3 fruit fly cellular contexts compared by ENCODE assay signal in genomic region chr3L:20981724-20982123, dm6.
TF ChIP-seq lines count a peak whose summit lies in the region.

No protein-coding gene starts in this region.

TF ChIP-seq in whole organism, prepupa, 60 proteins besides CTCF, POLR2A, EP300 and RAD21 (continues in another document):
- peak; percentile 36 for TF ChIP-seq lz (GFP tag; optimal IDR thresholded peaks at IDR 0.05; lab: Kevin White, UChicago)
- TF ChIP-seq Sox14 (GFP tag; optimal IDR thresholded peaks at IDR 0.05; lab: Kevin White, UChicago), result peak; percentile 14
- TF ChIP-seq esn (GFP tag; optimal IDR thresholded peaks at IDR 0.05; lab: Kevin White, UChicago), result peak; percentile 66
- TF ChIP-seq Ets96B (tag; optimal IDR thresholded peaks at IDR 0.05; lab: Kevin White, UChicago), result peak; percentile 32
- TF ChIP-seq Smox (GFP tag; optimal IDR thresholded peaks at IDR 0.05; lab: Kevin White, UChicago), result peak; percentile 17
- TF ChIP-seq Met (GFP tag; optimal IDR thresholded peaks at IDR 0.05; lab: Kevin White, UChicago), result peak; percentile 47
- peak; percentile 15 for TF ChIP-seq CG32006 (GFP tag; optimal IDR thresholded peaks at IDR 0.05; lab: Kevin White, UChicago)
- peak; percentile 12 for TF ChIP-seq acj6 (GFP tag; optimal IDR thresholded peaks at IDR 0.05; lab: Kevin White, UChicago)
- TF ChIP-seq CG10631 (GFP tag; optimal IDR thresholded peaks at IDR 0.05; lab: Kevin White, UChicago), result peak; percentile 50
- no peak for TF ChIP-seq CG16779 (tag; optimal IDR thresholded peaks at IDR 0.05; lab: Kevin White, UChicago)
- TF ChIP-seq OdsH (GFP tag; optimal IDR thresholded peaks at IDR 0.05; lab: Kevin White, UChicago), result peak; percentile 2
- peak; percentile 3 for TF ChIP-seq CG6808 (GFP tag; optimal IDR thresholded peaks at IDR 0.05; lab: Kevin White, UChicago)
- no peak for TF ChIP-seq CG6163 (GFP tag; IDR thresholded peaks at IDR 0.05; lab: Robert Waterston, UW)
- peak; percentile 19; the same call in 1 of the 3 replicates for TF ChIP-seq CG8119 (GFP tag; IDR thresholded peaks at IDR 0.05; lab: Robert Waterston, UW)
- peak; percentile 20 for TF ChIP-seq achi (GFP tag; optimal IDR thresholded peaks at IDR 0.05; lab: Kevin White, UChicago)
- peak; percentile 6 for TF ChIP-seq Ets21C (GFP tag; optimal IDR thresholded peaks at IDR 0.05; lab: Kevin White, UChicago)
- TF ChIP-seq CG3919 (GFP tag; optimal IDR thresholded peaks at IDR 0.05; lab: Kevin White, UChicago), result peak; percentile 20
- peak; percentile 27 for TF ChIP-seq CG3032 (tag; optimal IDR thresholded peaks at IDR 0.05; lab: Kevin White, UChicago)
- peak; percentile 5 for TF ChIP-seq cyc (GFP tag; optimal IDR thresholded peaks at IDR 0.05; lab: Kevin White, UChicago)
- peak; percentile 57 for TF ChIP-seq svp (GFP tag; lab: Kevin White, UChicago)
- TF ChIP-seq spab (GFP tag; optimal IDR thresholded peaks at IDR 0.05; lab: Kevin White, UChicago), result peak; percentile 16
- peak; percentile 25 for TF ChIP-seq CG31627 (GFP tag; optimal IDR thresholded peaks at IDR 0.05; lab: Kevin White, UChicago)
- TF ChIP-seq Sox102F (GFP tag; optimal IDR thresholded peaks at IDR 0.05; lab: Kevin White, UChicago), result peak; percentile 24
- peak; percentile 46 for TF ChIP-seq Eip75B (GFP tag; optimal IDR thresholded peaks at IDR 0.05; lab: Kevin White, UChicago)
- TF ChIP-seq Blimp-1 (GFP tag; optimal IDR thresholded peaks at IDR 0.05; lab: Kevin White, UChicago), result no peak
- peak; percentile 30 for TF ChIP-seq Hr39 (GFP tag; optimal IDR thresholded peaks at IDR 0.05; lab: Kevin White, UChicago)
- TF ChIP-seq CG15336 (GFP tag; IDR thresholded peaks at IDR 0.05; lab: Robert Waterston, UW), result 0 out of 2 replicates have a peak, but pooled peaks have one; percentile 17
- no peak for TF ChIP-seq fd85E (GFP tag; optimal IDR thresholded peaks at IDR 0.05; lab: Kevin White, UChicago)
- TF ChIP-seq CG6792 (GFP tag; optimal IDR thresholded peaks at IDR 0.05; lab: Kevin White, UChicago), result peak; percentile 10
- peak; percentile 37 for TF ChIP-seq topi (GFP tag; optimal IDR thresholded peaks at IDR 0.05; lab: Kevin White, UChicago)

TF ChIP-seq in whole organism, pupa, 21 proteins besides CTCF, POLR2A, EP300 and RAD21:
- TF ChIP-seq CG9948 (tag; optimal IDR thresholded peaks at IDR 0.05; lab: Kevin White, UChicago) (peak; percentile 30), D1 (tag; optimal IDR thresholded peaks at IDR 0.05; lab: Kevin White, UChicago) (no peak), CG8159 (tag; optimal IDR thresholded peaks at IDR 0.05; lab: Kevin White, UChicago) (peak; percentile 26), Pif1A (GFP tag; optimal IDR thresholded peaks at IDR 0.05; lab: Kevin White, UChicago) (peak; percentile 2), CG8301 (tag; optimal IDR thresholded peaks at IDR 0.05; lab: Kevin White, UChicago) (peak; percentile 42), CG15710 (tag; optimal IDR thresholded peaks at IDR 0.05; lab: Kevin White, UChicago) (peak; percentile 8), Pif1B (GFP tag; optimal IDR thresholded peaks at IDR 0.05; lab: Kevin White, UChicago) (peak; percentile 18), Ets98B (GFP tag; IDR thresholded peaks at IDR 0.05; lab: Robert Waterston, UW) (no peak), CG14655 (GFP tag; optimal IDR thresholded peaks at IDR 0.05; lab: Kevin White, UChicago) (peak; percentile 55), rn (GFP tag; IDR thresholded peaks at IDR 0.05; lab: Robert Waterston, UW) (0 out of 2 replicates have a peak, but pooled peaks have one; percentile 17), CG17806 (tag; optimal IDR thresholded peaks at IDR 0.05; lab: Kevin White, UChicago) (peak; percentile 26)
TF ChIP-seq in whole organism, pupa: peak in this region for 9.

TF ChIP-seq in whole organism, wandering third instar larva, 38 proteins besides CTCF, POLR2A, EP300 and RAD21:
- TF ChIP-seq OdsH (GFP tag; optimal IDR thresholded peaks at IDR 0.05; lab: Kevin White, UChicago) (peak; percentile 12), fru (GFP tag; optimal IDR thresholded peaks at IDR 0.05; lab: Kevin White, UChicago) (peak; percentile 38), Rel (GFP tag; optimal IDR thresholded peaks at IDR 0.05; lab: Kevin White, UChicago) (no peak), Rel (tag; optimal IDR thresholded peaks at IDR 0.05; lab: Kevin White, UChicago) (no peak), psq (GFP tag; optimal IDR thresholded peaks at IDR 0.05; lab: Kevin White, UChicago) (peak; percentile 9), HLH106 (tag; optimal IDR thresholded peaks at IDR 0.05; lab: Kevin White, UChicago) (peak; percentile 33), Sp1 (GFP tag; optimal IDR thresholded peaks at IDR 0.05; lab: Kevin White, UChicago) (peak; percentile 17), h (GFP tag; optimal IDR thresholded peaks at IDR 0.05; lab: Kevin White, UChicago) (peak; percentile 1), woc (GFP tag; optimal IDR thresholded peaks at IDR 0.05; lab: Kevin White, UChicago) (peak; percentile 21), foxo (GFP tag; optimal IDR thresholded peaks at IDR 0.05; lab: Kevin White, UChicago) (peak in 1 of 2 experiments; percentile 1), GATAd (GFP tag; optimal IDR thresholded peaks at IDR 0.05; lab: Kevin White, UChicago) (no peak), Hr78 (GFP tag; optimal IDR thresholded peaks at IDR 0.05; lab: Kevin White, UChicago) (no peak)

Comparison
In these comparisons a context has a peak if more than half of its experiments do, and no peak if none do; other contexts are left out.
1. Of the 1 proteins assayed by ChIP-seq in both whole organism, prepupa and whole organism, wandering third instar larva: peak only in whole organism, prepupa: none; only in whole organism, wandering third instar larva: none; in both: OdsH; in neither: 0.